Fruit fly (Drosophila melanogaster) whole organism, embryonic: ENCODE data around the gene GC.
A peak's percentile ranks its signal among the peaks of the same experiment; 100 is the strongest.

ENCODE experiments used
- Aef1 ChIP-seq: fragments of 200-800 bp; sonication (Bioruptor generic); IDR thresholded peaks from 3 replicates; pipeline ENCODE4 v1.3.6; 2022; ENCODE audit warnings: missing biosample characterization, missing genetic modification characterization
- CG10147 ChIP-seq: fragments of 200-800 bp; sonication (Bioruptor generic); optimal IDR thresholded peaks from 2 replicates; lab custom pipeline; 2019; ENCODE audit warnings: missing biosample characterization, mild to moderate bottlenecking, missing genetic modification characterization, moderate library complexity
- CG10209 ChIP-seq: fragments of 200-800 bp; sonication (Bioruptor generic); optimal IDR thresholded peaks from 3 replicates; lab custom pipeline; 2017; ENCODE audit warnings: missing biosample characterization, mild to moderate bottlenecking, missing genetic modification characterization, missing genetic modification reagents
- CG11247 ChIP-seq: fragments of 200-800 bp; sonication (Bioruptor generic); IDR thresholded peaks from 2 replicates; pipeline ENCODE4 v1.3.6; 2022; ENCODE audit warnings: missing biosample characterization, missing genetic modification characterization
- CG12104 ChIP-seq: fragments of 200-800 bp; sonication (Bioruptor generic); optimal IDR thresholded peaks from 3 replicates; lab custom pipeline; 2016; ENCODE audit warnings: missing biosample characterization, missing genetic modification characterization
- CG13287 ChIP-seq: fragments of 200-800 bp; sonication (Bioruptor generic); IDR thresholded peaks from 2 replicates; pipeline ENCODE4 v1.3.6; 2022; ENCODE audit warnings: missing biosample characterization, missing genetic modification characterization; ENCODE audit not compliant: partially characterized antibody
- CG13424 ChIP-seq: fragments of 200-800 bp; sonication (Bioruptor generic); optimal IDR thresholded peaks from 2 replicates; lab custom pipeline; 2019; ENCODE audit warnings: missing biosample characterization, mild to moderate bottlenecking, missing genetic modification characterization, moderate library complexity
- CG17186 ChIP-seq: fragments of 200-800 bp; sonication (Bioruptor generic); optimal IDR thresholded peaks from 3 replicates; lab custom pipeline; 2017; ENCODE audit warnings: missing biosample characterization, missing genetic modification reagents, missing genetic modification characterization
- CG17359 ChIP-seq: fragments of 200-800 bp; sonication (Bioruptor generic); optimal IDR thresholded peaks from 3 replicates; lab custom pipeline; 2018; ENCODE audit warnings: missing biosample characterization, mild to moderate bottlenecking, missing genetic modification characterization, moderate library complexity
- CG17612 ChIP-seq: fragments of 200-800 bp; sonication (Bioruptor generic); IDR thresholded peaks from 2 replicates; pipeline ENCODE4 v1.3.6; 2022; ENCODE audit warnings: missing biosample characterization, missing genetic modification characterization
- CG18011 ChIP-seq: fragments of 200-800 bp; sonication (Bioruptor generic); optimal IDR thresholded peaks from 2 replicates; lab custom pipeline; 2017; ENCODE audit warnings: missing biosample characterization, missing genetic modification characterization, mild to moderate bottlenecking, moderate library complexity, missing genotype
- CG18262 ChIP-seq: fragments of 200-800 bp; optimal IDR thresholded peaks from 3 replicates; lab custom pipeline; 2019; ENCODE audit warnings: missing biosample characterization, mild to moderate bottlenecking, missing genetic modification characterization, moderate library complexity
- CG18764 ChIP-seq: fragments of 200-800 bp; sonication (Bioruptor generic); optimal IDR thresholded peaks from 3 replicates; lab custom pipeline; 2016; ENCODE audit warnings: missing biosample characterization, missing genetic modification characterization
- CG30431 ChIP-seq: fragments of 200-800 bp; sonication (Bioruptor generic); optimal IDR thresholded peaks from 2 replicates; lab custom pipeline; 2017; ENCODE audit warnings: missing biosample characterization, missing genetic modification characterization
- CG3726 ChIP-seq: fragments of 200-800 bp; sonication (Bioruptor generic); IDR thresholded peaks from 3 replicates; pipeline ENCODE4, ENCODE4 v1.3.6; 2022; ENCODE audit warnings: missing biosample characterization, missing genetic modification characterization
- CG4328 ChIP-seq: fragments of 200-800 bp; sonication (Bioruptor generic); optimal IDR thresholded peaks from 3 replicates; lab custom pipeline; 2017; ENCODE audit warnings: missing biosample characterization, missing genetic modification reagents, missing genetic modification characterization
- CG4424 ChIP-seq: fragments of 200-800 bp; sonication (Bioruptor generic); optimal IDR thresholded peaks from 3 replicates; lab custom pipeline; 2016; ENCODE audit warnings: missing biosample characterization, missing genetic modification characterization
- CG4617 ChIP-seq: fragments of 200-800 bp; sonication (Bioruptor generic); optimal IDR thresholded peaks from 3 replicates; lab custom pipeline; 2016; ENCODE audit warnings: missing biosample characterization, missing genetic modification characterization, borderline replicate concordance
- CG5953 ChIP-seq: fragments of 200-800 bp; sonication (Bioruptor generic); IDR thresholded peaks from 2 replicates; pipeline ENCODE4 v1.3.6; 2022; ENCODE audit warnings: missing biosample characterization, missing genetic modification characterization
- CG6683 ChIP-seq: fragments of 200-800 bp; sonication (Bioruptor generic); optimal IDR thresholded peaks from 2 replicates; lab custom pipeline; 2017; ENCODE audit warnings: missing biosample characterization, mild to moderate bottlenecking, missing genetic modification characterization, missing genetic modification reagents
- CG7928 ChIP-seq: fragments of 200-800 bp; sonication (Bioruptor generic); optimal IDR thresholded peaks from 2 replicates; lab custom pipeline; 2017; ENCODE audit warnings: missing biosample characterization, mild to moderate bottlenecking, missing genetic modification characterization
- CG9817 ChIP-seq: fragments of 200-800 bp; sonication (Bioruptor generic); optimal IDR thresholded peaks from 2 replicates; lab custom pipeline; 2018; ENCODE audit warnings: missing biosample characterization, mild to moderate bottlenecking, missing genetic modification characterization, moderate library complexity
- Chrac-16 ChIP-seq: fragments of 200-800 bp; sonication (Bioruptor generic); optimal IDR thresholded peaks from 3 replicates; lab custom pipeline; 2016; ENCODE audit warnings: missing biosample characterization, missing genetic modification characterization
- Dref ChIP-seq: fragments of 200-800 bp; sonication (Bioruptor generic); IDR thresholded peaks from 2 replicates; pipeline ENCODE4 v1.3.6; 2022; ENCODE audit warnings: missing biosample characterization, missing genetic modification characterization
- E2f1 ChIP-seq: fragments of 200-800 bp; sonication (Bioruptor generic); IDR thresholded peaks from 2 replicates; pipeline ENCODE4 v1.3.6; 2022; ENCODE audit warnings: missing biosample characterization, missing genetic modification characterization
- HLH4C ChIP-seq: fragments of 200-800 bp; sonication (Bioruptor generic); IDR thresholded peaks from 3 replicates; pipeline ENCODE4 v1.3.6; 2022; ENCODE audit warnings: missing biosample characterization, missing genetic modification characterization; ENCODE audit not compliant: partially characterized antibody
- Hmx ChIP-seq: fragments of 200-800 bp; sonication (Bioruptor generic); optimal IDR thresholded peaks from 2 replicates; lab custom pipeline; 2016; ENCODE audit warnings: missing biosample characterization, missing genetic modification characterization
- Hr51 ChIP-seq, 2 experiments: fragments of 200-800 bp; sonication (Bioruptor generic); optimal IDR thresholded peaks; 2 replicates in 1 of 2; 3 replicates in 1 of 2; lab custom pipeline; 2016 to 2018; ENCODE audit warnings: missing biosample characterization in 2 of 2, missing genetic modification characterization in 2 of 2, mild to moderate bottlenecking in 1 of 2, moderate library complexity in 1 of 2
- NK7.1 ChIP-seq: fragments of 200-800 bp; sonication (Bioruptor generic); optimal IDR thresholded peaks from 3 replicates; lab custom pipeline; 2016; ENCODE audit warnings: missing biosample characterization, missing genetic modification characterization
- Rx ChIP-seq: fragments of 200-800 bp; sonication (Bioruptor generic); IDR thresholded peaks from 2 replicates; pipeline ENCODE4 v1.3.6; 2022; ENCODE audit warnings: missing biosample characterization, missing genetic modification characterization
- Ssrp ChIP-seq: fragments of 200-800 bp; sonication (Bioruptor generic); optimal IDR thresholded peaks from 2 replicates; lab custom pipeline; 2018; ENCODE audit warnings: missing biosample characterization, mild to moderate bottlenecking, missing genetic modification characterization, moderate library complexity
- Trl ChIP-seq, 3 experiments: fragments of >200 bp in 2 of 3; fragments of 200-800 bp in 1 of 3; sonication (Bioruptor generic) in 1 of 3; optimal IDR thresholded peaks; 2 replicates in 1 of 3; 3 replicates in 2 of 3; lab custom pipeline; 2016 to 2017; ENCODE audit warnings: missing biosample characterization in 1 of 3, missing genetic modification characterization in 1 of 3
- Usf ChIP-seq: fragments of 200-800 bp; sonication (Bioruptor generic); optimal IDR thresholded peaks from 2 replicates; lab custom pipeline; 2017; ENCODE audit warnings: missing genotype, missing biosample characterization, missing genetic modification characterization
- YL-1 ChIP-seq: fragments of 200-800 bp; sonication (Bioruptor generic); optimal IDR thresholded peaks from 3 replicates; lab custom pipeline; 2017; ENCODE audit warnings: missing biosample characterization, mild to moderate bottlenecking, missing genetic modification characterization
- ab ChIP-seq: fragments of 200-800 bp; sonication (Bioruptor generic); optimal IDR thresholded peaks from 2 replicates; lab custom pipeline; 2016; ENCODE audit warnings: missing biosample characterization, missing genetic modification characterization
- ac ChIP-seq: fragments of 200-800 bp; sonication (Bioruptor generic); optimal IDR thresholded peaks from 3 replicates; lab custom pipeline; 2017; ENCODE audit warnings: missing biosample characterization, mild to moderate bottlenecking, missing genetic modification characterization
- ap ChIP-seq: fragments of 200-800 bp; sonication (Bioruptor generic); IDR thresholded peaks from 2 replicates; pipeline ENCODE4 v1.3.6; 2022; ENCODE audit warnings: missing biosample characterization, missing genetic modification characterization
- cato ChIP-seq: fragments of 200-800 bp; sonication (Bioruptor generic); optimal IDR thresholded peaks from 2 replicates; lab custom pipeline; 2016; ENCODE audit warnings: missing biosample characterization, missing genetic modification characterization, borderline replicate concordance
- dpn ChIP-seq, 2 experiments: fragments of 200-800 bp; sonication (Bioruptor generic); optimal IDR thresholded peaks; 3 replicates each; lab custom pipeline; 2016; ENCODE audit warnings: missing biosample characterization in 2 of 2, missing genetic modification characterization in 2 of 2
- lmd ChIP-seq: fragments of 200-800 bp; sonication (Bioruptor generic); IDR thresholded peaks from 2 replicates; pipeline ENCODE4 v1.3.6; 2022; ENCODE audit warnings: missing biosample characterization, missing genetic modification characterization
- psq ChIP-seq: fragments of 200-800 bp; sonication (Bioruptor generic); optimal IDR thresholded peaks from 2 replicates; lab custom pipeline; 2017; ENCODE audit warnings: missing biosample characterization, missing genetic modification characterization
- schlank ChIP-seq: fragments of 200-800 bp; sonication (Bioruptor generic); optimal IDR thresholded peaks from 2 replicates; lab custom pipeline; 2018; ENCODE audit warnings: missing biosample characterization, mild to moderate bottlenecking, missing genetic modification characterization
- sens ChIP-seq: fragments of 200-800 bp; sonication (Bioruptor generic); peaks from one replicate; lab custom pipeline; 2016; ENCODE audit warnings: missing biosample characterization, missing genetic modification characterization
- ssp ChIP-seq: fragments of 200-800 bp; sonication (Bioruptor generic); IDR thresholded peaks from 2 replicates; pipeline ENCODE4 v1.3.6; 2022; ENCODE audit warnings: missing biosample characterization, missing genetic modification characterization
- stc ChIP-seq: fragments of 200-800 bp; sonication (Bioruptor generic); IDR thresholded peaks from 2 replicates; pipeline ENCODE4 v1.3.6; 2022; ENCODE audit warnings: missing biosample characterization, missing genetic modification characterization
- tgo ChIP-seq: fragments of 200-800 bp; sonication (Bioruptor generic); IDR thresholded peaks from 3 replicates; pipeline ENCODE4 v1.3.6; 2022; ENCODE audit warnings: missing biosample characterization, missing genetic modification characterization
- usp ChIP-seq: fragments of >200 bp; optimal IDR thresholded peaks from 2 replicates; lab custom pipeline; 2017; ENCODE audit warnings: missing biosample characterization, missing genetic modification characterization
- vvl ChIP-seq: fragments of 200-800 bp; sonication (Bioruptor generic); IDR thresholded peaks from 2 replicates; pipeline ENCODE4 v1.3.6; 2022; ENCODE audit warnings: missing biosample characterization, missing genetic modification characterization
- zen2 ChIP-seq: fragments of 200-800 bp; sonication (Bioruptor generic); IDR thresholded peaks from 3 replicates; pipeline ENCODE4 v1.3.6; 2022; ENCODE audit warnings: missing biosample characterization, missing genetic modification characterization; ENCODE audit not compliant: partially characterized antibody

Gene GC

DNA sequence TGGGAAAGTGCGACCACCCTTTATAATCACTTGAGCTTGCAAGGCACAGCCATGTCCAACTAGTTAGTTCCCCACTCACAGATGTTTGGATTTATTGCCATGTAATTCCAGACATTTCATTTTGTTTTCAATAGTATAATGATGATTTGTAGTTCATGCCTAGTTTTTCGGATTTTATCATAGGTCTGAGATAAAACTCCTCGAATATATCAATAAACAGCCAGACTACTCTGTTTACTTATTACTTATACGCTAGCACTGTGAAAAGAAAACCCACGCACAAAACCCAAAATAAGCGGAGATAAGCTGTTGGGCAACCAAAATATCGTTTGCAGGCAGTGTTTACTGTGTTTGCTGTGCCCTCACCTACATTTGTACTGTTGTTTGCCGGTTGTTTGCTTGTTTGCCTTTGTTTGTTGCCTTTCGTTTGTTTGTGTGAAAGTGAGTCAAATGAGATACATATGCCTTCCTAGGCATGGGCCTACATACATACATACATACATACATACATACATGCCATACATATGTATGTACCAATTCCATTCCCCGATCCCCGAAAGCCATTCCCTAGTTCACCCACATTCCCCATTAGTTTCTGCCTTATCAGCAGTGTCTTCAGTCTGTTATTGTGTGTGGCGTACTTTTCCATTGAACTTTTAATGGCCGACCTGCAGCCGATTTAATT lies 49.8 kb downstream of the GC start (continued):
- TF ChIP-seq Hr51 (GFP tag; optimal IDR thresholded peaks at IDR 0.05; lab: Kevin White, UChicago) (peak in 1 of 2 experiments; percentile 67), sens (GFP tag; lab: Kevin White, UChicago) (peak; percentile 98), YL-1 (GFP tag; lab: Kevin White, UChicago) (peak; percentile 52), CG4328 (GFP tag; lab: Kevin White, UChicago) (peak; percentile 71), CG13287 (no peak), CG10209 (GFP tag; lab: Kevin White, UChicago) (peak; percentile 81), ap (0 out of 2 replicates have a peak, but pooled peaks have one; percentile 24), CG18011 (peak; percentile 36), Dref (GFP tag; lab: Robert Waterston, UW) (no peak), CG11247 (GFP tag; lab: Robert Waterston, UW) (no peak), E2f1 (GFP tag; lab: Robert Waterston, UW) (0 out of 2 replicates have a peak, but pooled peaks have one; percentile 48), Usf (peak; percentile 41), Hmx (GFP tag; lab: Kevin White, UChicago) (no peak), Aef1 (no peak), CG3726 (GFP tag; lab: Robert Waterston, UW) (0 out of 3 replicates have a peak, but pooled peaks have one; percentile 49), zen2 (GFP tag; lab: Robert Waterston, UW) (no peak), schlank (tag; lab: Kevin White, UChicago) (no peak), vvl (GFP tag; lab: Robert Waterston, UW) (peak; percentile 37), CG6683 (GFP tag; lab: Kevin White, UChicago) (peak; percentile 48), psq (GFP tag; lab: Kevin White, UChicago) (peak; percentile 55), tgo (GFP tag; lab: Robert Waterston, UW) (no peak; the same call in 2 of the 3 replicates), CG9817 (tag; lab: Kevin White, UChicago) (peak; percentile 34), CG7928 (GFP tag; lab: Kevin White, UChicago) (no peak), lmd (GFP tag; lab: Robert Waterston, UW) (peak; percentile 53; the same call in 1 of the 2 replicates), CG17359 (tag; lab: Kevin White, UChicago) (peak; percentile 78), CG10147 (peak; percentile 64), HLH4C (GFP tag; lab: Robert Waterston, UW) (no peak), ssp (0 out of 2 replicates have a peak, but pooled peaks have one; percentile 29), CG17186 (GFP tag; lab: Kevin White, UChicago) (peak; percentile 75), CG30431 (peak; percentile 59), CG18262 (tag; lab: Kevin White, UChicago) (peak; percentile 78), Chrac-16 (GFP tag; lab: Kevin White, UChicago) (no peak), CG18764 (peak; percentile 78), ac (GFP tag; lab: Kevin White, UChicago) (peak; percentile 91), cato (GFP tag; lab: Kevin White, UChicago) (peak; percentile 47), usp (GFP tag; lab: Kevin White, UChicago) (no peak), CG17612 (GFP tag; lab: Robert Waterston, UW) (no peak), Trl (optimal IDR thresholded peaks at IDR 0.05; lab: Kevin White, UChicago) (no peak), Trl (GFP tag; optimal IDR thresholded peaks at IDR 0.05; lab: Kevin White, UChicago) (peak; percentile 69), Rx (no peak; the same call in 1 of the 2 replicates), dpn (GFP tag; optimal IDR thresholded peaks at IDR 0.05; lab: Kevin White, UChicago) (peak; percentile 50 to 54), CG4617 (GFP tag; lab: Kevin White, UChicago) (peak; percentile 29), ab (GFP tag; lab: Kevin White, UChicago) (no peak), Ssrp (tag; lab: Kevin White, UChicago) (peak; percentile 47), CG4424 (GFP tag; lab: Kevin White, UChicago) (peak; percentile 49), CG5953 (GFP tag; lab: Robert Waterston, UW) (no peak; the same call in none of the 2 replicates), stc (peak; percentile 66), NK7.1 (GFP tag; lab: Kevin White, UChicago) (peak; percentile 38), CG13424 (tag; lab: Kevin White, UChicago) (peak; percentile 74), CG12104 (GFP tag; lab: Kevin White, UChicago) (peak; percentile 63)
